Worm (Caenorhabditis elegans) whole organism, L4/young adult: ENCODE measurements around the gene srx-4.

Source experiments
- dao-5 ChIP-seq: sonication (generic microtip); optimal IDR thresholded peaks from 2 replicates; lab custom pipeline; 2016; ENCODE audit warnings: missing genotype, missing genetic modification characterization, moderate library complexity, missing compliant biosample characterization
- him-1 ChIP-seq: sonication (generic microtip); optimal IDR thresholded peaks from 2 replicates; lab custom pipeline; 2016; ENCODE audit warnings: missing genotype, missing genetic modification reagents, missing genetic modification characterization, missing compliant biosample characterization

ce11 chrV:683858-684257 lies 8.7 kb downstream of the srx-4 start, which contains the start of gene F31F4.1:
- TF ChIP-seq him-1 (tag; lab: Kevin White, UChicago) (no peak), dao-5 (no peak)
